Fruit fly (Drosophila melanogaster) whole organism, embryonic: Measurements from ENCODE around the gene Aps.

ENCODE experiments used
- Abd-B ChIP-seq: fragments of 200-800 bp; sonication (Bioruptor generic); optimal IDR thresholded peaks from 2 replicates; lab custom pipeline; 2018; ENCODE audit warnings: missing biosample characterization, mild to moderate bottlenecking, missing genetic modification characterization, moderate library complexity
- CG10267 ChIP-seq: fragments of 200-800 bp; sonication (Bioruptor generic); optimal IDR thresholded peaks from 2 replicates; lab custom pipeline; 2018; ENCODE audit warnings: missing biosample characterization, mild to moderate bottlenecking, missing genetic modification characterization, moderate library complexity
- CG11247 ChIP-seq: fragments of 200-800 bp; sonication (Bioruptor generic); IDR thresholded peaks from 2 replicates; pipeline ENCODE4 v1.3.6; 2022; ENCODE audit warnings: missing biosample characterization, missing genetic modification characterization
- CG11504 ChIP-seq: fragments of 200-800 bp; sonication (Bioruptor generic); optimal IDR thresholded peaks from 3 replicates; lab custom pipeline; 2019; ENCODE audit warnings: missing biosample characterization, mild to moderate bottlenecking, missing genetic modification characterization, moderate library complexity
- CG12769 ChIP-seq: fragments of 200-800 bp; sonication (Bioruptor generic); optimal IDR thresholded peaks from 2 replicates; lab custom pipeline; 2019; ENCODE audit warnings: missing biosample characterization, mild to moderate bottlenecking, missing genetic modification characterization, moderate library complexity
- CG12942 ChIP-seq: fragments of 200-800 bp; sonication (Bioruptor generic); optimal IDR thresholded peaks from 3 replicates; lab custom pipeline; 2016; ENCODE audit warnings: missing biosample characterization, missing genetic modification characterization
- CG13424 ChIP-seq: fragments of 200-800 bp; sonication (Bioruptor generic); optimal IDR thresholded peaks from 2 replicates; lab custom pipeline; 2019; ENCODE audit warnings: missing biosample characterization, mild to moderate bottlenecking, missing genetic modification characterization, moderate library complexity
- CG14860 ChIP-seq: fragments of 200-800 bp; sonication (Bioruptor generic); IDR thresholded peaks from 3 replicates; pipeline ENCODE4 v1.3.6; 2022; ENCODE audit warnings: missing biosample characterization, missing genetic modification characterization; ENCODE audit not compliant: partially characterized antibody
- CG15011 ChIP-seq: fragments of 200-800 bp; sonication (Bioruptor generic); optimal IDR thresholded peaks from 3 replicates; lab custom pipeline; 2018; ENCODE audit warnings: missing biosample characterization, mild to moderate bottlenecking, missing genetic modification characterization
- CG1529 ChIP-seq: fragments of 200-800 bp; sonication (Bioruptor generic); optimal IDR thresholded peaks from 3 replicates; lab custom pipeline; 2018; ENCODE audit warnings: missing biosample characterization, missing genetic modification characterization
- CG15601 ChIP-seq: fragments of 200-800 bp; sonication (Bioruptor generic); optimal IDR thresholded peaks from 3 replicates; lab custom pipeline; 2019; ENCODE audit warnings: missing biosample characterization, mild to moderate bottlenecking, missing genetic modification characterization, moderate library complexity
- CG1603 ChIP-seq: fragments of 200-800 bp; sonication (Bioruptor generic); optimal IDR thresholded peaks from 2 replicates; lab custom pipeline; 2019; ENCODE audit warnings: missing biosample characterization, mild to moderate bottlenecking, missing genetic modification characterization, moderate library complexity
- CG1832 ChIP-seq: fragments of 200-800 bp; sonication (Bioruptor generic); optimal IDR thresholded peaks from 2 replicates; lab custom pipeline; 2017; ENCODE audit warnings: missing biosample characterization, mild to moderate bottlenecking, missing genetic modification characterization, inconsistent platforms
- CG2678 ChIP-seq: fragments of 200-800 bp; sonication (Bioruptor generic); optimal IDR thresholded peaks from 3 replicates; lab custom pipeline; 2019; ENCODE audit warnings: missing biosample characterization, mild to moderate bottlenecking, missing genetic modification characterization, moderate library complexity
- CG31441 ChIP-seq: fragments of 200-800 bp; sonication (Bioruptor generic); IDR thresholded peaks from 2 replicates; pipeline ENCODE4 v1.3.6; 2022; ENCODE audit warnings: missing biosample characterization, missing genetic modification characterization
- CG3847 ChIP-seq: fragments of 200-800 bp; sonication (Bioruptor generic); IDR thresholded peaks from 2 replicates; pipeline ENCODE4 v1.3.6; 2022; ENCODE audit warnings: missing biosample characterization, missing genetic modification characterization
- CG7963 ChIP-seq: fragments of 200-800 bp; sonication (Bioruptor generic); IDR thresholded peaks from 3 replicates; pipeline ENCODE4 v1.3.6; 2022; ENCODE audit warnings: missing biosample characterization, missing genetic modification characterization; ENCODE audit not compliant: partially characterized antibody
- CG9609 ChIP-seq: fragments of 200-800 bp; sonication (Bioruptor generic); optimal IDR thresholded peaks from 3 replicates; lab custom pipeline; 2016; ENCODE audit warnings: missing biosample characterization, missing genetic modification characterization
- CoRest ChIP-seq: fragments of 200-800 bp; sonication (Bioruptor generic); optimal IDR thresholded peaks from 3 replicates; lab custom pipeline; 2018; ENCODE audit warnings: missing biosample characterization, mild to moderate bottlenecking, missing genetic modification characterization, moderate library complexity
- Hr39 ChIP-seq: fragments of >200 bp; optimal IDR thresholded peaks from 2 replicates; lab custom pipeline; 2017
- Hr51 ChIP-seq, 2 experiments: fragments of 200-800 bp; sonication (Bioruptor generic); optimal IDR thresholded peaks; 2 replicates in 1 of 2; 3 replicates in 1 of 2; lab custom pipeline; 2016 to 2018; ENCODE audit warnings: missing biosample characterization in 2 of 2, missing genetic modification characterization in 2 of 2, mild to moderate bottlenecking in 1 of 2, moderate library complexity in 1 of 2
- Hr78 ChIP-seq, 2 experiments: fragments of 200-800 bp in 1 of 2; fragments of >200 bp in 1 of 2; sonication (Bioruptor generic) in 1 of 2; optimal IDR thresholded peaks; 2 replicates each; lab custom pipeline; 2017 to 2019; ENCODE audit warnings: missing biosample characterization in 2 of 2, missing genetic modification characterization in 2 of 2, mild to moderate bottlenecking in 1 of 2, moderate library complexity in 1 of 2
- Mrtf ChIP-seq: fragments of 200-800 bp; sonication (Bioruptor generic); IDR thresholded peaks from 3 replicates; pipeline ENCODE4 v1.3.6; 2022; ENCODE audit warnings: missing biosample characterization, missing genetic modification characterization
- NfI ChIP-seq: fragments of 200-800 bp; sonication (Bioruptor generic); optimal IDR thresholded peaks from 3 replicates; lab custom pipeline; 2018; ENCODE audit warnings: missing biosample characterization, mild to moderate bottlenecking, missing genetic modification characterization, moderate library complexity
- Oli ChIP-seq: fragments of 200-800 bp; sonication (Bioruptor generic); optimal IDR thresholded peaks from 2 replicates; lab custom pipeline; 2018; ENCODE audit warnings: missing biosample characterization, mild to moderate bottlenecking, missing genetic modification characterization, moderate library complexity
- TFAM ChIP-seq: fragments of 200-800 bp; sonication (Bioruptor generic); optimal IDR thresholded peaks from 2 replicates; lab custom pipeline; 2017; ENCODE audit warnings: missing biosample characterization, missing genetic modification characterization, inconsistent platforms
- bcd ChIP-seq: fragments of 200-800 bp; sonication (Bioruptor generic); optimal IDR thresholded peaks from 2 replicates; lab custom pipeline; 2017; ENCODE audit warnings: missing biosample characterization, mild to moderate bottlenecking, missing genetic modification characterization
- caup ChIP-seq: fragments of 200-800 bp; sonication (Bioruptor generic); optimal IDR thresholded peaks from 3 replicates; lab custom pipeline; 2017; ENCODE audit warnings: missing biosample characterization, mild to moderate bottlenecking, missing genetic modification characterization, moderate library complexity; ENCODE audit not compliant: severe bottlenecking
- chinmo ChIP-seq: fragments of 200-800 bp; sonication (Bioruptor generic); IDR thresholded peaks from 4 replicates; pipeline ENCODE4 v1.3.6; 2022; ENCODE audit warnings: missing biosample characterization, missing genetic modification characterization; ENCODE audit not compliant: partially characterized antibody
- cwo ChIP-seq: fragments of 200-800 bp; sonication (Bioruptor generic); optimal IDR thresholded peaks from 3 replicates; lab custom pipeline; 2017; ENCODE audit warnings: missing biosample characterization, missing genetic modification characterization, mild to moderate bottlenecking, moderate library complexity, missing genetic modification reagents
- dmrt99B ChIP-seq: fragments of 200-800 bp; sonication (Bioruptor generic); optimal IDR thresholded peaks from 2 replicates; lab custom pipeline; 2018; ENCODE audit warnings: missing biosample characterization, mild to moderate bottlenecking, missing genetic modification characterization, moderate library complexity
- dysf ChIP-seq: fragments of 200-800 bp; sonication (Bioruptor generic); IDR thresholded peaks from 3 replicates; pipeline ENCODE4 v1.3.6; 2022; ENCODE audit warnings: missing biosample characterization, missing genetic modification characterization
- grau ChIP-seq: fragments of 200-800 bp; optimal IDR thresholded peaks from 3 replicates; lab custom pipeline; 2019; ENCODE audit warnings: missing biosample characterization, mild to moderate bottlenecking, missing genetic modification characterization, moderate library complexity
- gsb ChIP-seq: fragments of 200-800 bp; sonication (Bioruptor generic); IDR thresholded peaks from 2 replicates; pipeline ENCODE4 v1.3.6; 2022; ENCODE audit warnings: missing biosample characterization, missing genetic modification characterization
- knrl ChIP-seq: fragments of 200-800 bp; sonication (Bioruptor generic); IDR thresholded peaks from 3 replicates; pipeline ENCODE4 v1.3.6; 2022; ENCODE audit warnings: missing biosample characterization, missing genetic modification characterization; ENCODE audit not compliant: partially characterized antibody
- luna ChIP-seq: fragments of 200-800 bp; sonication (Bioruptor generic); optimal IDR thresholded peaks from 2 replicates; lab custom pipeline; 2016; ENCODE audit warnings: missing biosample characterization, missing genetic modification characterization
- oc ChIP-seq: fragments of 200-800 bp; sonication (Bioruptor generic); optimal IDR thresholded peaks from 2 replicates; lab custom pipeline; 2018; ENCODE audit warnings: missing biosample characterization, mild to moderate bottlenecking, missing genetic modification characterization, moderate library complexity
- phol ChIP-seq: fragments of 200-800 bp; sonication (Bioruptor generic); optimal IDR thresholded peaks from 3 replicates; lab custom pipeline; 2018; ENCODE audit warnings: missing biosample characterization, mild to moderate bottlenecking, missing genetic modification characterization, moderate library complexity
- pros ChIP-seq: fragments of 200-800 bp; sonication (Bioruptor generic); optimal IDR thresholded peaks from 3 replicates; lab custom pipeline; 2019; ENCODE audit warnings: missing biosample characterization, mild to moderate bottlenecking, missing genetic modification characterization, moderate library complexity
- pzg ChIP-seq: fragments of 200-800 bp; sonication (Bioruptor generic); optimal IDR thresholded peaks from 3 replicates; lab custom pipeline; 2018; ENCODE audit warnings: missing biosample characterization, mild to moderate bottlenecking, missing genetic modification characterization, moderate library complexity
- ro ChIP-seq: fragments of 200-800 bp; sonication (Bioruptor generic); IDR thresholded peaks from 2 replicates; pipeline ENCODE4 v1.3.6; 2022; ENCODE audit warnings: missing biosample characterization, missing genetic modification characterization
- row ChIP-seq: fragments of 200-800 bp; sonication (Bioruptor generic); IDR thresholded peaks from 3 replicates; pipeline ENCODE4 v1.3.6; 2022; ENCODE audit warnings: missing biosample characterization, missing genetic modification characterization
- salm ChIP-seq: fragments of 200-800 bp; sonication (Bioruptor generic); optimal IDR thresholded peaks from 2 replicates; lab custom pipeline; 2018; ENCODE audit warnings: missing biosample characterization, mild to moderate bottlenecking, missing genetic modification characterization
- trem ChIP-seq: fragments of 200-800 bp; optimal IDR thresholded peaks from 3 replicates; lab custom pipeline; 2019; ENCODE audit warnings: missing biosample characterization, mild to moderate bottlenecking, missing genetic modification characterization, moderate library complexity
- z ChIP-seq: fragments of 200-800 bp; sonication (Bioruptor generic); IDR thresholded peaks from 3 replicates; pipeline ENCODE4 v1.3.6; 2022; ENCODE audit warnings: missing biosample characterization, missing genetic modification characterization

Gene Aps

dm6 chr3L:10889692-10890089 lies 9.2 kb downstream of the Aps start, which contains the start of gene Cpr67Fa1:
Cpr67Fa1 (plus strand) TSS chr3L:10889990.
- TF ChIP-seq Hr51 (GFP tag; optimal IDR thresholded peaks at IDR 0.05; lab: Kevin White, UChicago) (peak in 1 of 2 experiments; percentile 22), CG11504 (tag; lab: Kevin White, UChicago) (peak; percentile 0), Hr78 (GFP tag; optimal IDR thresholded peaks at IDR 0.05; lab: Kevin White, UChicago) (no peak)

- TF ChIP-seq pzg (GFP tag; lab: Kevin White, UChicago) (no peak), dmrt99B (tag; lab: Kevin White, UChicago) (peak; percentile 39), Hr39 (lab: Kevin White, UChicago) (no peak), phol (peak; percentile 23), CG11247 (no peak), luna (GFP tag; lab: Kevin White, UChicago) (no peak), CG15011 (GFP tag; lab: Kevin White, UChicago) (no peak), CG3847 (GFP tag; lab: Robert Waterston, UW) (no peak), CG14860 (GFP tag; lab: Robert Waterston, UW) (no peak), CG13424 (tag; lab: Kevin White, UChicago) (peak; percentile 30), ro (no peak), CG10267 (tag; lab: Kevin White, UChicago) (peak; percentile 7), CoRest (tag; lab: Kevin White, UChicago) (peak; percentile 2), CG7963 (GFP tag; lab: Robert Waterston, UW) (no peak), Abd-B (GFP tag; lab: Kevin White, UChicago) (no peak), Mrtf (GFP tag; lab: Robert Waterston, UW) (0 out of 3 replicates have a peak, but pooled peaks have one; percentile 13), caup (GFP tag; lab: Kevin White, UChicago) (no peak), NfI (GFP tag; lab: Kevin White, UChicago) (no peak), cwo (GFP tag; lab: Kevin White, UChicago) (no peak), CG9609 (no peak), trem (no peak), knrl (GFP tag; lab: Robert Waterston, UW) (no peak), Hr51 (GFP tag; optimal IDR thresholded peaks at IDR 0.05; lab: Kevin White, UChicago) (peak in 1 of 2 experiments; percentile 66), pros (GFP tag; lab: Kevin White, UChicago) (peak; percentile 39), chinmo (peak; percentile 85; the same call in 2 of the 4 replicates), CG12769 (peak; percentile 11), grau (tag; lab: Kevin White, UChicago) (peak; percentile 29), CG1603 (peak; percentile 0), TFAM (GFP tag; lab: Kevin White, UChicago) (no peak), CG1832 (GFP tag; lab: Kevin White, UChicago) (no peak), dysf (GFP tag; lab: Robert Waterston, UW) (no peak), CG31441 (GFP tag; lab: Robert Waterston, UW) (peak; percentile 27; the same call in 1 of the 2 replicates), z (GFP tag; lab: Robert Waterston, UW) (no peak), row (GFP tag; lab: Robert Waterston, UW) (0 out of 3 replicates have a peak, but pooled peaks have one; percentile 18), CG1529 (GFP tag; lab: Kevin White, UChicago) (no peak), CG12942 (GFP tag; lab: Kevin White, UChicago) (no peak), bcd (GFP tag; lab: Kevin White, UChicago) (no peak), gsb (GFP tag; lab: Robert Waterston, UW) (no peak), CG2678 (peak; percentile 48), CG15601 (no peak), salm (tag; lab: Kevin White, UChicago) (no peak), Hr78 (GFP tag; optimal IDR thresholded peaks at IDR 0.05; lab: Kevin White, UChicago) (peak in 1 of 2 experiments; percentile 45), Oli (tag; lab: Kevin White, UChicago) (peak; percentile 26), oc (tag; lab: Kevin White, UChicago) (no peak)
Measured at dm6 chr3L:10889000-10889691, 9.8 kb downstream of the Aps start.
